Worm (Caenorhabditis elegans) whole organism, L4 larva: Measurements from ENCODE around the gene W05H7.1.

ENCODE experiments used
- F10B5.3 ChIP-seq: sonication (generic microtip); optimal IDR thresholded peaks from 2 replicates; lab custom pipeline; 2016; ENCODE audit warnings: mild to moderate bottlenecking, missing genetic modification characterization, missing compliant biosample characterization
- F37D6.2 ChIP-seq: sonication (generic microtip); optimal IDR thresholded peaks from 2 replicates; lab custom pipeline; 2016; ENCODE audit warnings: mild to moderate bottlenecking, missing genetic modification characterization, missing compliant biosample characterization
- T20F7.1 ChIP-seq: fragments of 200-800 bp; sonication (Bioruptor generic); optimal IDR thresholded peaks from 2 replicates; lab custom pipeline; 2018; ENCODE audit warnings: mild to moderate bottlenecking, missing genetic modification characterization, missing compliant biosample characterization
- Y105C5A.15 ChIP-seq: fragments of 200-800 bp; sonication (Bioruptor generic); IDR thresholded peaks from 2 replicates; pipeline ENCODE4 v1.3.6; 2022; ENCODE audit warnings: missing genetic modification characterization, missing compliant biosample characterization
- Y5F2A.4 ChIP-seq: fragments of 200-800 bp; sonication (Bioruptor generic); optimal IDR thresholded peaks from 2 replicates; lab custom pipeline; 2018; ENCODE audit warnings: mild to moderate bottlenecking, missing genetic modification characterization, missing compliant biosample characterization
- Y75B8A.6 ChIP-seq: fragments of 200-800 bp; sonication (Bioruptor generic); IDR thresholded peaks from 2 replicates; pipeline ENCODE4 v1.3.6; 2022; ENCODE audit warnings: missing genetic modification reagents, missing genetic modification characterization, missing compliant biosample characterization
- ama-1 ChIP-seq: fragments of 150-350 bp; optimal IDR thresholded peaks from 2 replicates; lab custom pipeline; 2014; ENCODE audit warnings: inconsistent platforms, mixed read lengths
- arid-1 ChIP-seq: fragments of 200-800 bp; sonication (Bioruptor generic); conservative IDR thresholded peaks from 2 replicates; pipeline ENCODE4 v1.3.6; 2022; ENCODE audit warnings: missing genetic modification reagents, missing genetic modification characterization, missing compliant biosample characterization
- attf-4 ChIP-seq: sonication (generic microtip); optimal IDR thresholded peaks from 3 replicates; lab custom pipeline; 2017; ENCODE audit warnings: missing biosample characterization, missing genetic modification characterization
- ceh-32 ChIP-seq: sonication (generic microtip); optimal IDR thresholded peaks from 2 replicates; lab custom pipeline; 2016; ENCODE audit warnings: mild to moderate bottlenecking, missing genetic modification characterization, missing compliant biosample characterization; ENCODE audit not compliant: poor library complexity
- ceh-82 ChIP-seq: sonication (generic microtip); optimal IDR thresholded peaks from 2 replicates; lab custom pipeline; 2017; ENCODE audit warnings: missing biosample characterization, missing genetic modification characterization
- cey-2 ChIP-seq: sonication (generic microtip); optimal IDR thresholded peaks from 3 replicates; lab custom pipeline; 2017; ENCODE audit warnings: missing genetic modification characterization, mild to moderate bottlenecking, missing compliant biosample characterization, antibody characterized with exemption, borderline replicate concordance; ENCODE audit not compliant: insufficient read depth
- daf-16 ChIP-seq, 3 experiments: sonication (generic microtip); optimal IDR thresholded peaks; 2 replicates each; lab custom pipeline; 2016 to 2017; ENCODE audit warnings: missing genetic modification characterization in 3 of 3, missing genetic modification reagents in 3 of 3, mild to moderate bottlenecking in 2 of 3, missing compliant biosample characterization in 2 of 3, missing biosample characterization in 1 of 3, moderate library complexity in 1 of 3
- dpl-1 ChIP-seq: fragments of 150-350 bp; optimal IDR thresholded peaks from 2 replicates; lab custom pipeline; 2014; ENCODE audit warnings: missing biosample characterization, missing genetic modification reagents, missing genetic modification characterization
- egl-43 ChIP-seq: fragments of 200-800 bp; sonication (Bioruptor generic); IDR thresholded peaks from 2 replicates; pipeline ENCODE4 v1.3.6; 2022; ENCODE audit warnings: missing genetic modification reagents, missing genetic modification characterization, missing compliant biosample characterization
- fkh-10 ChIP-seq: fragments of 150-350 bp; optimal IDR thresholded peaks from 2 replicates; lab custom pipeline; 2014; ENCODE audit warnings: missing biosample characterization, missing genetic modification reagents, missing genetic modification characterization
- fos-1 ChIP-seq: fragments of 150-350 bp; optimal IDR thresholded peaks from 2 replicates; lab custom pipeline; 2014; ENCODE audit warnings: missing biosample characterization, missing genetic modification characterization
- hif-1 ChIP-seq, 2 experiments: sonication (generic microtip); optimal IDR thresholded peaks; 2 replicates each; lab custom pipeline; 2016 to 2017; ENCODE audit warnings: missing compliant biosample characterization in 2 of 2, missing genetic modification characterization in 2 of 2, missing genetic modification reagents in 2 of 2, missing genotype in 2 of 2, mild to moderate bottlenecking in 1 of 2
- hmg-1.1 ChIP-seq: fragments of 200-800 bp; sonication (Bioruptor generic); IDR thresholded peaks from 2 replicates; pipeline ENCODE4 v1.3.6; 2022; ENCODE audit warnings: missing genetic modification reagents, missing genetic modification characterization, missing compliant biosample characterization
- jun-1 ChIP-seq: fragments of 150-350 bp; optimal IDR thresholded peaks from 2 replicates; lab custom pipeline; 2014; ENCODE audit warnings: missing biosample characterization, missing genetic modification reagents, missing genetic modification characterization
- lim-7 ChIP-seq: fragments of 200-800 bp; sonication (Bioruptor generic); IDR thresholded peaks from 2 replicates; pipeline ENCODE4 v1.3.6; 2022; ENCODE audit warnings: missing genetic modification characterization, missing compliant biosample characterization
- lin-1 ChIP-seq: fragments of 200-800 bp; sonication (Bioruptor generic); IDR thresholded peaks from 2 replicates; pipeline ENCODE4 v1.3.6; 2022; ENCODE audit warnings: missing genetic modification reagents, missing genetic modification characterization, missing compliant biosample characterization
- lin-29 ChIP-seq: fragments of 200-800 bp; sonication (Bioruptor generic); IDR thresholded peaks from 2 replicates; pipeline ENCODE4 v1.3.6; 2022; ENCODE audit warnings: missing genetic modification reagents, missing genetic modification characterization, missing compliant biosample characterization
- lin-39 ChIP-seq: fragments of 150-350 bp; optimal IDR thresholded peaks from 2 replicates; lab custom pipeline; 2014; ENCODE audit warnings: missing biosample characterization, missing genetic modification reagents, missing genetic modification characterization
- lir-3 ChIP-seq: sonication (generic microtip); optimal IDR thresholded peaks from 2 replicates; lab custom pipeline; 2016; ENCODE audit warnings: mild to moderate bottlenecking, missing genetic modification characterization, missing compliant biosample characterization
- madf-5 ChIP-seq, 2 experiments: fragments of 200-800 bp; sonication (Bioruptor generic); IDR thresholded peaks; 2 replicates each; pipeline ENCODE4 v1.3.6; 2022; ENCODE audit warnings: missing compliant biosample characterization in 2 of 2, missing genetic modification characterization in 2 of 2
- mdl-1 ChIP-seq, 2 experiments: fragments of 150-350 bp in 1 of 2; sonication (generic microtip) in 1 of 2; optimal IDR thresholded peaks; 2 replicates each; lab custom pipeline; 2014 to 2017; ENCODE audit warnings: missing biosample characterization in 2 of 2, missing genetic modification characterization in 2 of 2
- mxl-3 ChIP-seq: fragments of 200-800 bp; sonication (Bioruptor generic); optimal IDR thresholded peaks from 2 replicates; lab custom pipeline; 2018; ENCODE audit warnings: mild to moderate bottlenecking, missing genetic modification characterization, missing compliant biosample characterization
- nhr-102 ChIP-seq: sonication (generic microtip); optimal IDR thresholded peaks from 2 replicates; lab custom pipeline; 2016; ENCODE audit warnings: mild to moderate bottlenecking, missing genetic modification characterization, moderate library complexity, missing compliant biosample characterization
- nhr-237 ChIP-seq: sonication (generic microtip); optimal IDR thresholded peaks from 2 replicates; lab custom pipeline; 2017; ENCODE audit warnings: missing biosample characterization, missing genetic modification characterization
- nhr-25 ChIP-seq: sonication (generic microtip); optimal IDR thresholded peaks from 2 replicates; lab custom pipeline; 2017; ENCODE audit warnings: missing genetic modification characterization, mild to moderate bottlenecking, missing compliant biosample characterization, antibody characterized with exemption, moderate library complexity, borderline replicate concordance; ENCODE audit not compliant: insufficient read depth
- nhr-48 ChIP-seq: sonication (generic microtip); optimal IDR thresholded peaks from 2 replicates; lab custom pipeline; 2016; ENCODE audit warnings: mild to moderate bottlenecking, missing genetic modification characterization, missing compliant biosample characterization
- rbr-2 ChIP-seq: sonication (generic microtip); optimal IDR thresholded peaks from 2 replicates; lab custom pipeline; 2016; ENCODE audit warnings: missing genotype, missing genetic modification characterization, missing compliant biosample characterization
- skn-1 ChIP-seq: fragments of 150-350 bp; optimal IDR thresholded peaks from 2 replicates; lab custom pipeline; 2014; ENCODE audit warnings: missing biosample characterization, missing genetic modification characterization
- snpc-1.2 ChIP-seq: fragments of 200-800 bp; sonication (Bioruptor generic); IDR thresholded peaks from 2 replicates; pipeline ENCODE4 v1.3.6; 2022; ENCODE audit warnings: missing genetic modification reagents, missing genetic modification characterization, missing compliant biosample characterization
- snpc-4 ChIP-seq: fragments of 150-350 bp; optimal IDR thresholded peaks from 2 replicates; lab custom pipeline; 2014; ENCODE audit warnings: missing biosample characterization, missing genetic modification characterization
- spr-3 ChIP-seq: fragments of 200-800 bp; sonication (Bioruptor generic); optimal IDR thresholded peaks from 2 replicates; lab custom pipeline; 2018; ENCODE audit warnings: mild to moderate bottlenecking, missing genetic modification characterization, missing compliant biosample characterization
- unc-39 ChIP-seq: sonication (generic microtip); optimal IDR thresholded peaks from 2 replicates; lab custom pipeline; 2017; ENCODE audit warnings: missing biosample characterization, missing genetic modification characterization
- unc-62 ChIP-seq, 3 experiments: fragments of 150-350 bp in 1 of 3; sonication (generic microtip); optimal IDR thresholded peaks in 2 of 3; peaks in 1 of 3; 1 replicate in 1 of 3; 2 replicates in 2 of 3; lab custom pipeline; 2014 to 2017; ENCODE audit warnings: missing biosample characterization in 3 of 3, missing genetic modification characterization in 3 of 3, missing genetic modification reagents in 3 of 3, missing genotype in 1 of 3
- zag-1 ChIP-seq: fragments of 150-350 bp; optimal IDR thresholded peaks from 2 replicates; lab custom pipeline; 2014; ENCODE audit warnings: missing biosample characterization, missing genetic modification characterization
- zfp-2 ChIP-seq: sonication (generic microtip); optimal IDR thresholded peaks from 2 replicates; lab custom pipeline; 2016; ENCODE audit warnings: mild to moderate bottlenecking, missing genetic modification characterization, missing compliant biosample characterization
- zip-2 ChIP-seq: fragments of 150-350 bp; optimal IDR thresholded peaks from 2 replicates; lab custom pipeline; 2014; ENCODE audit warnings: missing biosample characterization, missing genetic modification characterization

W05H7.1 gene

DNA sequence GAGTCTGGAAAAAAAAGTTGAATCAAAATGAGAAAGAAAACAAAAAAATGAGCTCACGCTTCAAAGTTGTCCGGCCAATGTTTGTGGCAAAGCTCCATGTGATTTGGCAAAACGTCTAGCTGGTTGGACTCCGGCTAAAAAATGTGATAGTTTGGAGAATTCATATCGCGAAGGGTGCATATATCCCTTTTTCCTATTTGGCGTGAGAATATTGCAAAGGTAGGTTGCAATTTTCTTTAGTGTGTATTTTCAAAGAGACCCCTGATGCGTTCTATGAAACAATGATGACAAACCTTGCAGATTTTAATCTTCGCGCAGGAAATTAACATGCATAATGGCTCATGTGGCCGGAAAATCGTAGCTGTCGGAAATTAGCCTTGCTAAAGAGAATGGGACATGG is 41.6 kb downstream of the W05H7.1 start (continued):
- no peak for TF ChIP-seq F37D6.2 (tag; lab: Kevin White, UChicago)
- no peak for TF ChIP-seq madf-5 (GFP tag; IDR thresholded peaks at IDR 0.05; lab: Robert Waterston, UW)
- no peak for TF ChIP-seq unc-39 (tag; lab: Kevin White, UChicago)
- no peak for TF ChIP-seq T20F7.1 (GFP tag; lab: Kevin White, UChicago)
- no peak for TF ChIP-seq nhr-102 (tag; lab: Kevin White, UChicago)
- no peak for TF ChIP-seq attf-4 (tag; lab: Kevin White, UChicago)
- no peak for TF ChIP-seq ama-1
- no peak for TF ChIP-seq daf-16 (GFP tag; optimal IDR thresholded peaks at IDR 0.05; lab: Kevin White, UChicago)
- peak; percentile 11 for TF ChIP-seq daf-16 (tag; optimal IDR thresholded peaks at IDR 0.05; lab: Kevin White, UChicago)
- TF ChIP-seq hmg-1.1 (GFP tag; lab: Robert Waterston, UW): peak; percentile 36; the same call in 1 of the 2 replicates
- no peak for TF ChIP-seq Y75B8A.6
- no peak for TF ChIP-seq zip-2 (tag; lab: Kevin White, UChicago)
- TF ChIP-seq lin-39 (tag; lab: Kevin White, UChicago): no peak
- no peak for TF ChIP-seq ceh-82 (tag; lab: Kevin White, UChicago)
- TF ChIP-seq lin-1 (GFP tag; lab: Robert Waterston, UW): no peak
- TF ChIP-seq fkh-10 (GFP tag; lab: Kevin White, UChicago): no peak
- no peak for TF ChIP-seq arid-1 (GFP tag; lab: Robert Waterston, UW)
- TF ChIP-seq mdl-1 (tag; optimal IDR thresholded peaks at IDR 0.05; lab: Kevin White, UChicago): no peak
- peak; percentile 20 for TF ChIP-seq Y5F2A.4 (GFP tag; lab: Kevin White, UChicago)
- TF ChIP-seq rbr-2 (tag; lab: Kevin White, UChicago): peak; percentile 16
- no peak for TF ChIP-seq dpl-1 (GFP tag; lab: Kevin White, UChicago)
- peak; percentile 1 for TF ChIP-seq jun-1 (tag; lab: Kevin White, UChicago)
- TF ChIP-seq mxl-3: peak; percentile 21
- no peak for TF ChIP-seq Y105C5A.15 (GFP tag; lab: Robert Waterston, UW)
- no peak for TF ChIP-seq cey-2 (tag; lab: Kevin White, UChicago)

DNA sequence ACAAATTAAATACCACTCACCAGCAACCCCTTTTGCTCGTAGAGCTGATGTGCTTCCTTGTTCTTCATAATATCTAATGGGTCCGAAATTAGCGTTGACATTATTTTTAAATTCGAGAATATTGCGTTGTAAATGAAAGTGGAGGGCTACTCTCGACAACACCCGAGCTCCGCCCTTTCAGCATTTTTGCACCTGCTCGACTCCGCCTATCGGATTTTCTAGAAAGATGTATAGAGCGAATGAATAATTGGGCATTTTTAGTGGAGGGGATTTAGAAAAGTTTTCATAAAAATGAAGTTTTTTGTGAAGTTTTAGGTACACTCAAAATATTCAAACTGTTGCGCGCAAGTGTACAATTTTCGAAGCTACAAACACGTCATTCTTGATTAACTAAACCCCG is 43.7 kb downstream of the W05H7.1 start, which contains the start of gene F09E10.5:
Gene F09E10.5 (minus strand): TSS at position 101 of the 400 bp plus-strand sequence.
- no peak for TF ChIP-seq fos-1
- no peak for TF ChIP-seq spr-3
- TF ChIP-seq nhr-48 (tag; lab: Kevin White, UChicago): no peak
- no peak for TF ChIP-seq snpc-4
- TF ChIP-seq zfp-2 (tag; lab: Kevin White, UChicago): no peak
- TF ChIP-seq hif-1 (tag; optimal IDR thresholded peaks at IDR 0.05; lab: Kevin White, UChicago): no peak
- no peak for TF ChIP-seq nhr-102 (tag; lab: Kevin White, UChicago)
- no peak for TF ChIP-seq F10B5.3 (tag; lab: Kevin White, UChicago)
- TF ChIP-seq ama-1: no peak
- no peak for TF ChIP-seq zag-1 (tag; lab: Kevin White, UChicago)
- TF ChIP-seq ceh-32 (tag; lab: Kevin White, UChicago): no peak
- TF ChIP-seq snpc-1.2 (GFP tag; lab: Robert Waterston, UW): no peak
- TF ChIP-seq, all 104 proteins: peak for 0

DNA sequence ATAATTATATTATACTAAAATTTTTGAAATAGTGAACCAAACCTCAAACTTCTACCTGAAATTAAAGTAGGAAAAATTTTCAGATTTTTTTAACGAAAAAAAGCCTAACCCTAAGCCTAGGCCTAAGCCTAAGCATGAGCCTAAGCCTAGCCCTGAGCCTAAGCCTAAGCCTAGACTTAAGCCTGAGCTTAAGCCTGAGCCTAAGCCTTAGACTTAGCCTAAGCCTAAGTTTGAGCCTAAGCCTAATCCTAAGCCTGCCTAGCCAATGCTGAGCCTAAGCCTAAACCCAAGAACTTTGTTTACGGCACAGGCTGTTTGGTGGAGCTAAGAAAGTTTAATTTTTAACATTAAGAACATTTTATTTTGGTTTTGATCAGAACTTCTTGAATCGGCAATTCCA is 45.4 kb downstream of the W05H7.1 start:
- TF ChIP-seq nhr-48 (tag; lab: Kevin White, UChicago) (no peak), skn-1 (no peak), rbr-2 (tag; lab: Kevin White, UChicago) (no peak), nhr-25 (no peak), lir-3 (tag; lab: Kevin White, UChicago) (no peak), egl-43 (GFP tag; lab: Robert Waterston, UW) (no peak), jun-1 (tag; lab: Kevin White, UChicago) (no peak), zfp-2 (tag; lab: Kevin White, UChicago) (no peak), lin-29 (GFP tag; lab: Robert Waterston, UW) (no peak), unc-62 (GFP tag; optimal IDR thresholded peaks at IDR 0.05 in 1 of 2; lab: Kevin White, UChicago) (no peak), unc-62 (tag; optimal IDR thresholded peaks at IDR 0.05; lab: Kevin White, UChicago) (no peak), nhr-237 (tag; lab: Kevin White, UChicago) (no peak), lim-7 (GFP tag; lab: Robert Waterston, UW) (no peak)
- TF ChIP-seq, all 104 proteins: peak for 0
